Fruit fly (Drosophila melanogaster): ENCODE results near the gene CG15484.

The CG15484 gene

DNA sequence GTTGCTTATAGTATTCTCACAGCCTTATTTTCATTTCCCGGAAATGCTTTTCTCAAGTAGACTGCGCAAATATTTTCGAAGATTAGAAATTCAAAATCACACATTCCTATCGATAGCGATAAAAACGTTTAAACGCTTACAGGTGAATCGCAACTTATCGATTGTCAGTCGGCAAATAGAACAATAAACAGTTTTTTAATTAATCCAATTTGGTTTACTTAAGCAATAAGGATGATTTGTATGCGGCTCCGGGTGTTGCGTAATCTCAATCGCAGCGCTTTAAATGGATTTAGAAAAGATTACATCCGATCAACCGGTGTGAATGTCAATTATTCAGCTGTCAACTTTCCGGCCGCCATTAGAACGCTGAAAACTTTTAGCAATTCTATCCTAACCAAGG is at the start of gene CG15484, which contains the start of gene CG6180:
TSS of gene CG15484 (minus strand) at position 172 of the 400 bp plus-strand sequence.
TSS of gene CG6180 (plus strand) at position 122 of the 400 bp plus-strand sequence.
- TF ChIP-seq Pif1A (GFP tag; optimal IDR thresholded peaks at IDR 0.05) (no peak), Pif1B (GFP tag; optimal IDR thresholded peaks at IDR 0.05) (no peak), CG14655 (GFP tag; optimal IDR thresholded peaks at IDR 0.05) (no peak)

DNA sequence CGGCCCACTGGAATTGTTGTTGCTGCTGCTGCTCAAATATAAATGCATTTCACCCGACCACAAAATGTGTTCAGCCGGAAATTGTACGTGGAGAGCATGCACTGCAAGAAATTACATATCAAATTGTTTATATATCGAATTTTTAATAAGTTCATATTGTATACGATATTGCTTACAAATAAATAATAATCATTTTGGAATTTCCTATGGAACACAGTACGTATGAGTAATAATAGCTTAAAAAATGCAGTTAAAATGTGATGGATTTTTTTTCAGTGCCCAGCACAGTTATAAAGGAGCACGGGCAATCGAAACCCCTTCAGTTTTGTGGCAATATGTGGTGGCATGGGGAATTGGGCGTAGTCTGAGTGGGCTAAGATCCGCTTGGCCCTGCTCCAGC is 48.9 kb upstream of the CG15484 start:
- TF ChIP-seq Pif1A (GFP tag; optimal IDR thresholded peaks at IDR 0.05) (no peak), CG10348 (GFP tag; IDR thresholded peaks at IDR 0.05) (no peak), CG8159 (tag; optimal IDR thresholded peaks at IDR 0.05) (peak; percentile 19)

DNA sequence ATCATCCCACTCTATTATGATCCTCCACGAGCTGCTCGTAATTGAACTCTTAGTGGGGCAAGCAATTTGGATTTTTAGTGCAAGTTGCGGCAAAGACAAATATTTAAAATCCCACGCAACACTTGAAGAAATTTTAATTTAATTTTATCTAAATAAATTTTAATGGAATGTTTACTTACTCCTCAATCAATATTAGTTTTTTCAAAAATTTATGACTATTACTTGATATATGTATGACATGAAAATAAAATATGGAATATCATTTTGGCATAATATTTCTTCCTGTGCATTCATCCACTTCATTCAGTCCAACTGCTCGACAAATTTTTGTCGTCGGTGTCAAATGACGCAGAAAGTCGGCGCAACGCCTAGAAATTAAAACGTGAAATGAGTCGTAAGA is 42.5 kb upstream of the CG15484 start:
- TF ChIP-seq CG14655 (GFP tag; optimal IDR thresholded peaks at IDR 0.05) (no peak), CG34367 (tag; optimal IDR thresholded peaks at IDR 0.05) (no peak), CG8159 (tag; optimal IDR thresholded peaks at IDR 0.05) (no peak), EcR (GFP tag; optimal IDR thresholded peaks at IDR 0.05) (no peak), CG17806 (tag; optimal IDR thresholded peaks at IDR 0.05) (no peak), CG13204 (GFP tag; optimal IDR thresholded peaks at IDR 0.05) (no peak), CG9948 (tag; optimal IDR thresholded peaks at IDR 0.05) (no peak), Snoo (tag; optimal IDR thresholded peaks at IDR 0.05) (no peak), rn (GFP tag; IDR thresholded peaks at IDR 0.05) (no peak)

DNA sequence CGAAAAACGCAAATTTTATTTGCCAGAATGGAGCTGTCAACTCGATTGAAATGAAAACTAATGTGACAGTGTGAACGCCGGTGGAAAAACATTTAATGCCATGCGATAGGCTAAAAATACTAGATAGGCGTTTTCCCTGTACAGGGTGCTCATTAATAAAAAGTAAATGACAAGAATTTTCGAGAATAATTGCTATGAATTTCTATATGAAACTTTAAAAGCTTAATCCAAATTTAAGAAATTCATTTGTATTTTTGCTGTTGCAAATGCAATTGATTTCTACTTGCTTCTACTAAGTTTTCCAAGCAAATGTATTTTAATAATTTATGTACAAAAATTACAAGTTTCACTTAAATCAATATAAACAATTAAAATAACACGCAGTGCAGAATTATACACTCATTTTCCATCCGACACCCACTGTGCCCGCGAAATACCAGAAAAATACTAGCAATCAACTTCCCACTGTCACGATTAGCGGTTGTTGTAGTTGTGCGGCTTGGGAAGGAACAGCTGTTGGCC is 14.3 kb upstream of the CG15484 start, which contains the start of gene Pih1D1:
TSS of gene Pih1D1 (minus strand) at position 50 of the 522 bp plus-strand sequence.
- TF ChIP-seq CG15710 (tag; optimal IDR thresholded peaks at IDR 0.05) (peak; percentile 95), CG9948 (tag; optimal IDR thresholded peaks at IDR 0.05) (peak; percentile 96), D1 (tag; optimal IDR thresholded peaks at IDR 0.05) (no peak), CG34367 (tag; optimal IDR thresholded peaks at IDR 0.05) (peak; percentile 89), fd96Ca (GFP tag; IDR thresholded peaks at IDR 0.05) (peak; percentile 89), CG17806 (tag; optimal IDR thresholded peaks at IDR 0.05) (peak; percentile 95), CG12605 (GFP tag; IDR thresholded peaks at IDR 0.05) (peak; percentile 87), EcR (GFP tag; optimal IDR thresholded peaks at IDR 0.05) (no peak), CG8301 (tag; optimal IDR thresholded peaks at IDR 0.05) (peak; percentile 96), rn (GFP tag; IDR thresholded peaks at IDR 0.05) (peak; percentile 94), CG14655 (GFP tag; optimal IDR thresholded peaks at IDR 0.05) (peak; percentile 98), gl (tag; optimal IDR thresholded peaks at IDR 0.05) (peak; percentile 67), CG8159 (tag; optimal IDR thresholded peaks at IDR 0.05) (peak; percentile 96), CG4496 (GFP tag; IDR thresholded peaks at IDR 0.05) (peak; percentile 97), Pif1A (GFP tag; optimal IDR thresholded peaks at IDR 0.05) (no peak), Snoo (tag; optimal IDR thresholded peaks at IDR 0.05) (peak; percentile 92), CG32121 (GFP tag; IDR thresholded peaks at IDR 0.05) (peak; percentile 96), Pif1B (GFP tag; optimal IDR thresholded peaks at IDR 0.05) (peak; percentile 83), Ets98B (GFP tag; IDR thresholded peaks at IDR 0.05) (peak; percentile 91), CG10348 (GFP tag; IDR thresholded peaks at IDR 0.05) (peak; percentile 88), CG13204 (GFP tag; optimal IDR thresholded peaks at IDR 0.05) (peak; percentile 40)

DNA sequence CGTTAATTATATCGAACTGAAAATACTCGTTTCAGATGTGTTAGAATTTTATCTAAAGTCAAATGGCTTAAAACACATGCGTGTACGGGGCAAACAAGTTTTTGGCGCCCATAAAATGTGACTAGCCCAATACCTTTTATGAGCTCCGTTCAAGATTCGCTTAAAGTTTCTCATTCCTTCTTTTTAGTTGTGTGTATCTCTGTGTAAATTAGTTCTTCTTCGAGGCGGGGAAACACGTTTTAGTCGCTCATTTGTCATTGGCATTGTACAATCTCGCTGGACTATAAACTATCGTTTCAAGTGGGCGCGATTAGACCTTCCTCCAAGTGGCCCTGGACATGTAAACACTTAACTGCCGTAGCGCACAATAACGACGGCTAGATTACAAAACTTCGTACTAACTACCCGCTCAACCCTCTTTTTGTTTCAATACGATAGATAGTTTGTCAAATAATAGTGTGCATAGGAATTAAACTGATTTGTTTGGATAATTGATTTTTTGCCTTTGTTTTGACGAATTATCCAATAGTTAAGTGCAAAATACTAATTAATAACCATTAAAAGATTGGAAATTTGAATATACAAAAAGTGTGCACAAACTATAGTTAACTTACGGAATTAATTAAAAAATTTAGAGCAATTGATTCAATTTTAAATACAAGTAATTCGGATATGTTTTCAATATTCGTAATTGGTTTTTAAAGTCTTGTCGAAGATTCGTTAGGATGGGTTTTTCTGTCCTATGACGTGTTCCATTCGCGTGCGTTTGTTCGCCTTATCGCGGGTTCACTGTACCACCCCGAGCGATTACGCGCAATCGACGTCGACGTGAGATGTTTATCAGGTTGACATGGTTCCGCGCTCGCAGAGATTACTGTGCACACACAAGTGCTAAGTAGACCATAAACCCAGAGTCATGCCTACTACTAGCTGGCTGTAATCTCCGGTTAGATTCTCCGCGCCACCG is 13.2 kb upstream of the CG15484 start:
- TF ChIP-seq Snoo (tag; optimal IDR thresholded peaks at IDR 0.05) (peak; percentile 19), CG17806 (tag; optimal IDR thresholded peaks at IDR 0.05) (peak; percentile 45), CG12605 (GFP tag; IDR thresholded peaks at IDR 0.05) (peak; percentile 33; the same call in 1 of the 2 replicates), CG8159 (tag; optimal IDR thresholded peaks at IDR 0.05) (peak; percentile 51), rn (GFP tag; IDR thresholded peaks at IDR 0.05) (peak; percentile 18; the same call in 1 of the 2 replicates), CG32121 (GFP tag; IDR thresholded peaks at IDR 0.05) (peak; percentile 68; the same call in 1 of the 2 replicates), D1 (tag; optimal IDR thresholded peaks at IDR 0.05) (no peak), CG13204 (GFP tag; optimal IDR thresholded peaks at IDR 0.05) (no peak), Pif1A (GFP tag; optimal IDR thresholded peaks at IDR 0.05) (peak; percentile 42), EcR (GFP tag; optimal IDR thresholded peaks at IDR 0.05) (peak; percentile 37), CG10348 (GFP tag; IDR thresholded peaks at IDR 0.05) (no peak), CG9948 (tag; optimal IDR thresholded peaks at IDR 0.05) (peak; percentile 12), CG34367 (tag; optimal IDR thresholded peaks at IDR 0.05) (no peak), gl (tag; optimal IDR thresholded peaks at IDR 0.05) (no peak), CG15710 (tag; optimal IDR thresholded peaks at IDR 0.05) (peak; percentile 26), Ets98B (GFP tag; IDR thresholded peaks at IDR 0.05) (peak; percentile 55), CG4496 (GFP tag; IDR thresholded peaks at IDR 0.05) (peak; percentile 76), CG14655 (GFP tag; optimal IDR thresholded peaks at IDR 0.05) (no peak), Pif1B (GFP tag; optimal IDR thresholded peaks at IDR 0.05) (peak; percentile 9), fd96Ca (GFP tag; IDR thresholded peaks at IDR 0.05) (peak; percentile 79), CG8301 (tag; optimal IDR thresholded peaks at IDR 0.05) (peak; percentile 65)
